Worm (Caenorhabditis elegans) whole organism, L1 larva: ENCODE data around the gene B0361.11.

Experiments used
- C04F5.9 ChIP-seq: sonication (generic microtip); optimal IDR thresholded peaks from 2 replicates; lab custom pipeline; 2016; ENCODE audit warnings: missing genetic modification characterization, missing compliant biosample characterization
- C16A3.4 ChIP-seq: fragments of 150-350 bp; optimal IDR thresholded peaks from 2 replicates; lab custom pipeline; 2014; ENCODE audit warnings: missing biosample characterization, missing genetic modification characterization
- F16B12.6 ChIP-seq: fragments of 150-350 bp; optimal IDR thresholded peaks from 2 replicates; lab custom pipeline; 2014; ENCODE audit warnings: missing biosample characterization, missing genetic modification characterization
- Y116A8C.19 ChIP-seq: sonication (generic microtip); optimal IDR thresholded peaks from 2 replicates; lab custom pipeline; 2016; ENCODE audit warnings: missing compliant biosample characterization, missing genetic modification characterization, borderline replicate concordance
- blmp-1 ChIP-seq: fragments of 150-350 bp; optimal IDR thresholded peaks from 2 replicates; lab custom pipeline; 2014; ENCODE audit warnings: missing biosample characterization, missing genetic modification characterization
- ceh-88 ChIP-seq: fragments of 200-800 bp; sonication (Bioruptor generic); IDR thresholded peaks from 2 replicates; pipeline ENCODE4 v1.3.6; 2022; ENCODE audit warnings: missing genetic modification characterization, missing compliant biosample characterization
- dpl-1 ChIP-seq, 3 experiments: fragments of 150-350 bp in 2 of 3; sonication (generic microtip) in 1 of 3; optimal IDR thresholded peaks; 2 replicates each; lab custom pipeline; 2014 to 2017; ENCODE audit warnings: missing biosample characterization in 3 of 3, missing genetic modification characterization in 3 of 3, missing genetic modification reagents in 3 of 3
- dsc-1 ChIP-seq: sonication (generic microtip); optimal IDR thresholded peaks from 2 replicates; lab custom pipeline; 2016; ENCODE audit warnings: mild to moderate bottlenecking, missing genetic modification characterization, missing compliant biosample characterization
- efl-1 ChIP-seq, 4 experiments: fragments of 150-350 bp; optimal IDR thresholded peaks in 3 of 4; peaks in 1 of 4; 1 replicate in 1 of 4; 2 replicates in 3 of 4; lab custom pipeline; 2014; ENCODE audit warnings: missing biosample characterization in 2 of 4, missing genetic modification characterization in 2 of 4, missing genetic modification reagents in 2 of 4
- efl-3 ChIP-seq: fragments of 200-800 bp; sonication (Bioruptor generic); optimal IDR thresholded peaks from 2 replicates; lab custom pipeline; 2018; ENCODE audit warnings: mild to moderate bottlenecking, missing genetic modification characterization, missing compliant biosample characterization
- egl-27 ChIP-seq, 2 experiments: fragments of 150-350 bp in 1 of 2; sonication (generic microtip); optimal IDR thresholded peaks; 3 replicates each; lab custom pipeline; 2017 to 2018; ENCODE audit warnings: missing biosample characterization in 2 of 2, missing genetic modification characterization in 2 of 2, missing genetic modification reagents in 2 of 2
- elt-2 ChIP-seq: sonication (generic microtip); optimal IDR thresholded peaks from 2 replicates; lab custom pipeline; 2016; ENCODE audit warnings: missing genetic modification characterization, mild to moderate bottlenecking, inconsistent platforms, missing compliant biosample characterization, missing genetic modification reagents
- elt-3 ChIP-seq, 6 experiments: fragments of 150-350 bp in 1 of 6; sonication (generic microtip); optimal IDR thresholded peaks; 2 replicates each; lab custom pipeline; 2017 to 2018; ENCODE audit warnings: missing biosample characterization in 6 of 6, missing genetic modification characterization in 6 of 6, inconsistent platforms in 1 of 6
- fkh-10 ChIP-seq: sonication (generic microtip); optimal IDR thresholded peaks from 2 replicates; lab custom pipeline; 2017; ENCODE audit warnings: missing biosample characterization, missing genetic modification reagents, missing genetic modification characterization
- fkh-8 ChIP-seq: sonication (generic microtip); optimal IDR thresholded peaks from 2 replicates; lab custom pipeline; 2016; ENCODE audit warnings: mild to moderate bottlenecking, missing genetic modification characterization, missing compliant biosample characterization
- fos-1 ChIP-seq: fragments of 150-350 bp; optimal IDR thresholded peaks from 2 replicates; lab custom pipeline; 2014; ENCODE audit warnings: missing biosample characterization, missing genetic modification characterization
- grh-1 ChIP-seq: fragments of 200-800 bp; sonication (Bioruptor generic); IDR thresholded peaks from 2 replicates; pipeline ENCODE4 v1.3.6; 2022; ENCODE audit warnings: missing genetic modification reagents, missing genetic modification characterization, missing compliant biosample characterization
- hlh-4 ChIP-seq: sonication (generic microtip); optimal IDR thresholded peaks from 2 replicates; lab custom pipeline; 2016; ENCODE audit warnings: mild to moderate bottlenecking, missing genetic modification characterization, missing compliant biosample characterization
- irx-1 ChIP-seq: sonication (generic microtip); optimal IDR thresholded peaks from 2 replicates; lab custom pipeline; 2016; ENCODE audit warnings: missing genetic modification characterization, missing compliant biosample characterization
- isw-1 ChIP-seq: fragments of 200-800 bp; sonication (Bioruptor generic); IDR thresholded peaks from 2 replicates; pipeline ENCODE4 v1.3.6; 2022; ENCODE audit warnings: missing genetic modification characterization, missing compliant biosample characterization
- lin-13 ChIP-seq: fragments of 150-350 bp; optimal IDR thresholded peaks from 2 replicates; lab custom pipeline; 2014; ENCODE audit warnings: missing biosample characterization, missing genetic modification reagents, missing genetic modification characterization
- lin-14 ChIP-seq: fragments of 200-800 bp; sonication (Bioruptor generic); optimal IDR thresholded peaks from 2 replicates; lab custom pipeline; 2018; ENCODE audit warnings: mild to moderate bottlenecking, missing genetic modification characterization, moderate library complexity, missing compliant biosample characterization
- lin-15B ChIP-seq: fragments of 150-350 bp; sonication (generic microtip); optimal IDR thresholded peaks from 3 replicates; lab custom pipeline; 2014; ENCODE audit warnings: missing biosample characterization, missing genetic modification characterization
- lin-35 ChIP-seq, 2 experiments: fragments of 150-350 bp; optimal IDR thresholded peaks; 2 replicates each; lab custom pipeline; 2014; ENCODE audit warnings: missing biosample characterization in 2 of 2, missing genetic modification characterization in 2 of 2, missing genetic modification reagents in 2 of 2
- lin-39 ChIP-seq: fragments of 150-350 bp; optimal IDR thresholded peaks from 2 replicates; lab custom pipeline; 2014; ENCODE audit warnings: missing biosample characterization, missing genetic modification reagents, missing genetic modification characterization
- lsy-2 ChIP-seq, 2 experiments: fragments of 150-350 bp; optimal IDR thresholded peaks; 2 replicates each; lab custom pipeline; 2014; ENCODE audit warnings: missing biosample characterization in 2 of 2, missing genetic modification characterization in 2 of 2
- mdl-1 ChIP-seq, 2 experiments: fragments of 150-350 bp; optimal IDR thresholded peaks; 2 replicates each; lab custom pipeline; 2014 to 2017; ENCODE audit warnings: missing biosample characterization in 2 of 2, missing genetic modification characterization in 2 of 2, inconsistent platforms in 1 of 2
- mef-2 ChIP-seq: fragments of 150-350 bp; optimal IDR thresholded peaks from 2 replicates; lab custom pipeline; 2014; ENCODE audit warnings: missing biosample characterization, missing genetic modification characterization
- nhr-19 ChIP-seq: fragments of 200-800 bp; sonication (Bioruptor generic); conservative IDR thresholded peaks from 2 replicates; pipeline ENCODE4 v1.3.6; 2022; ENCODE audit warnings: missing genetic modification characterization, missing compliant biosample characterization
- nhr-20 ChIP-seq: sonication (generic microtip); optimal IDR thresholded peaks from 2 replicates; lab custom pipeline; 2016; ENCODE audit warnings: mild to moderate bottlenecking, missing genetic modification characterization, missing compliant biosample characterization
- nhr-76 ChIP-seq: sonication (generic microtip); optimal IDR thresholded peaks from 2 replicates; lab custom pipeline; 2017; ENCODE audit warnings: missing biosample characterization, missing genetic modification characterization
- nhr-85 ChIP-seq: sonication (generic microtip); peaks from one replicate; lab custom pipeline; 2016; ENCODE audit warnings: missing genetic modification characterization, inconsistent platforms, missing compliant biosample characterization
- nhr-90 ChIP-seq: sonication (generic microtip); optimal IDR thresholded peaks from 2 replicates; lab custom pipeline; 2016; ENCODE audit warnings: mild to moderate bottlenecking, missing genetic modification characterization, missing compliant biosample characterization; ENCODE audit not compliant: poor library complexity
- pag-3 ChIP-seq: sonication (generic microtip); optimal IDR thresholded peaks from 2 replicates; lab custom pipeline; 2017; ENCODE audit warnings: missing genetic modification characterization, mild to moderate bottlenecking, missing compliant biosample characterization, antibody characterized with exemption, borderline replicate concordance; ENCODE audit not compliant: insufficient read depth
- pax-3 ChIP-seq: fragments of 200-800 bp; sonication (Bioruptor generic); optimal IDR thresholded peaks from 2 replicates; lab custom pipeline; 2018; ENCODE audit warnings: mild to moderate bottlenecking, missing genetic modification characterization, moderate library complexity, missing compliant biosample characterization
- snpc-4 ChIP-seq: fragments of 150-350 bp; optimal IDR thresholded peaks from 2 replicates; lab custom pipeline; 2014; ENCODE audit warnings: missing biosample characterization, missing genetic modification characterization
- snu-23 ChIP-seq: sonication (generic microtip); optimal IDR thresholded peaks from 2 replicates; lab custom pipeline; 2016; ENCODE audit warnings: missing genetic modification characterization, missing compliant biosample characterization
- sox-4 ChIP-seq: sonication (generic microtip); optimal IDR thresholded peaks from 2 replicates; lab custom pipeline; 2016; ENCODE audit warnings: missing genetic modification characterization, missing compliant biosample characterization
- sup-37 ChIP-seq: fragments of 200-800 bp; sonication (Bioruptor generic); optimal IDR thresholded peaks from 2 replicates; lab custom pipeline; 2018; ENCODE audit warnings: mild to moderate bottlenecking, missing genetic modification characterization, missing compliant biosample characterization
- tbx-2 ChIP-seq: sonication (generic microtip); optimal IDR thresholded peaks from 2 replicates; lab custom pipeline; 2016; ENCODE audit warnings: missing genetic modification characterization, missing compliant biosample characterization
- zag-1 ChIP-seq: fragments of 150-350 bp; optimal IDR thresholded peaks from 2 replicates; lab custom pipeline; 2014; ENCODE audit warnings: missing biosample characterization, missing genetic modification characterization
- ztf-4 ChIP-seq: fragments of 150-350 bp; optimal IDR thresholded peaks from 2 replicates; lab custom pipeline; 2014; ENCODE audit warnings: missing biosample characterization, missing genetic modification characterization

B0361.11 gene

ce11 chrIII:7300169-7300568 is 22.8 kb downstream of the B0361.11 start (continued):
- no peak for TF ChIP-seq ceh-88 (GFP tag; lab: Robert Waterston, UW)
- no peak for TF ChIP-seq F16B12.6
- TF ChIP-seq lin-39 (tag; lab: Kevin White, UChicago) = no peak
- no peak for TF ChIP-seq lin-15B (tag; lab: Kevin White, UChicago)
- no peak for TF ChIP-seq isw-1 (GFP tag; lab: Robert Waterston, UW)
- TF ChIP-seq efl-3 (GFP tag; lab: Kevin White, UChicago) = peak; percentile 38
- peak; percentile 99 for TF ChIP-seq nhr-85 (tag; lab: Kevin White, UChicago)
- peak; percentile 50 to 72 for TF ChIP-seq lsy-2 (tag; optimal IDR thresholded peaks at IDR 0.05; lab: Kevin White, UChicago)
- TF ChIP-seq nhr-76 = no peak
- peak; percentile 84 for TF ChIP-seq nhr-90 (tag; lab: Kevin White, UChicago)
- TF ChIP-seq elt-2 (tag; lab: Kevin White, UChicago) = no peak
- no peak for TF ChIP-seq hlh-4 (tag; lab: Kevin White, UChicago)
- peak; percentile 81 for TF ChIP-seq lin-14 (GFP tag; lab: Kevin White, UChicago)
- TF ChIP-seq egl-27 (tag; optimal IDR thresholded peaks at IDR 0.05; lab: Kevin White, UChicago) = no peak
- no peak for TF ChIP-seq pag-3 (tag; lab: Kevin White, UChicago)
- TF ChIP-seq dpl-1 (GFP tag; optimal IDR thresholded peaks at IDR 0.05; lab: Kevin White, UChicago) = peak in 1 of 3 experiments; percentile 39
- no peak for TF ChIP-seq fkh-10 (GFP tag; lab: Kevin White, UChicago)
- TF ChIP-seq dsc-1 (tag; lab: Kevin White, UChicago) = no peak
- TF ChIP-seq lin-35 (GFP tag; optimal IDR thresholded peaks at IDR 0.05; lab: Kevin White, UChicago) = peak in 1 of 2 experiments; percentile 59
- TF ChIP-seq elt-3 (tag; optimal IDR thresholded peaks at IDR 0.05; lab: Kevin White, UChicago) = peak in 3 of 6 experiments; percentile 27 to 90 (median 89)
- TF ChIP-seq pax-3 = no peak
- TF ChIP-seq Y116A8C.19 = no peak
- TF ChIP-seq C04F5.9 = no peak
- TF ChIP-seq sup-37 (GFP tag; lab: Kevin White, UChicago) = no peak
- no peak for TF ChIP-seq mef-2 (tag; lab: Kevin White, UChicago)
- TF ChIP-seq nhr-20 (tag; lab: Kevin White, UChicago) = peak; percentile 89
- no peak for TF ChIP-seq irx-1 (tag; lab: Kevin White, UChicago)
- TF ChIP-seq nhr-19 (GFP tag; lab: Robert Waterston, UW) = peak; percentile 57

- no peak for TF ChIP-seq C16A3.4 (tag; lab: Kevin White, UChicago)
- TF ChIP-seq elt-3 (tag; optimal IDR thresholded peaks at IDR 0.05; lab: Kevin White, UChicago) = peak in 1 of 6 experiments; percentile 2
- TF ChIP-seq lin-14 (GFP tag; lab: Kevin White, UChicago) = peak; percentile 44
- TF ChIP-seq fkh-8 (tag; lab: Kevin White, UChicago) = no peak
- TF ChIP-seq nhr-76 = no peak
- no peak for TF ChIP-seq zag-1
- peak; percentile 87 for TF ChIP-seq nhr-85 (tag; lab: Kevin White, UChicago)
- TF ChIP-seq sox-4 (tag; lab: Kevin White, UChicago) = no peak
- TF ChIP-seq nhr-19 (GFP tag; lab: Robert Waterston, UW) = peak; percentile 33
- peak; percentile 82 for TF ChIP-seq blmp-1 (tag; lab: Kevin White, UChicago)
- no peak for TF ChIP-seq snpc-4 (tag; lab: Kevin White, UChicago)
- no peak for TF ChIP-seq lin-15B (tag; lab: Kevin White, UChicago)
- TF ChIP-seq nhr-20 (tag; lab: Kevin White, UChicago) = peak; percentile 40
- TF ChIP-seq mdl-1 (tag; optimal IDR thresholded peaks at IDR 0.05; lab: Kevin White, UChicago) = no peak
- TF ChIP-seq dsc-1 (tag; lab: Kevin White, UChicago) = no peak
- no peak for TF ChIP-seq efl-3 (GFP tag; lab: Kevin White, UChicago)
- no peak for TF ChIP-seq efl-1 (optimal IDR thresholded peaks at IDR 0.05; lab: Kevin White, UChicago)
- peak in 1 of 2 experiments; percentile 73 for TF ChIP-seq efl-1 (GFP tag; optimal IDR thresholded peaks at IDR 0.05 in 1 of 2; lab: Kevin White, UChicago)
- no peak for TF ChIP-seq tbx-2 (tag; lab: Kevin White, UChicago)
- peak in 1 of 2 experiments; percentile 17 for TF ChIP-seq lsy-2 (tag; optimal IDR thresholded peaks at IDR 0.05; lab: Kevin White, UChicago)
- TF ChIP-seq mef-2 (tag; lab: Kevin White, UChicago) = no peak
- no peak for TF ChIP-seq ztf-4
- TF ChIP-seq snu-23 (GFP tag; lab: Kevin White, UChicago) = peak; percentile 4
- TF ChIP-seq lin-35 (GFP tag; optimal IDR thresholded peaks at IDR 0.05; lab: Kevin White, UChicago) = peak in 1 of 2 experiments; percentile 38
- TF ChIP-seq grh-1 (GFP tag; lab: Robert Waterston, UW) = peak; percentile 32; the same call in 1 of the 2 replicates
- TF ChIP-seq C04F5.9 = no peak
- no peak for TF ChIP-seq fos-1 (tag; lab: Kevin White, UChicago)
- TF ChIP-seq pag-3 (tag; lab: Kevin White, UChicago) = no peak
- TF ChIP-seq elt-2 (tag; lab: Kevin White, UChicago) = no peak
- no peak for TF ChIP-seq lin-13 (GFP tag; lab: Kevin White, UChicago)
Measured at ce11 chrIII:7300763-7301162, 23.4 kb downstream of the B0361.11 start.
